Fruit fly (Drosophila melanogaster): ENCODE measurements around the gene Eig71Ee.

- TF ChIP-seq kay (GFP tag; ENCODE audit: borderline replicate concordance) (peak; percentile 23), Crg-1 (GFP tag; optimal IDR thresholded peaks at IDR 0.05) (no peak), cic (GFP tag; optimal IDR thresholded peaks at IDR 0.05) (no peak), CG11617 (GFP tag; optimal IDR thresholded peaks at IDR 0.05) (no peak), ovo (GFP tag; optimal IDR thresholded peaks at IDR 0.05) (no peak), CG7045 (GFP tag; optimal IDR thresholded peaks at IDR 0.05) (no peak), pad (GFP tag; optimal IDR thresholded peaks at IDR 0.05) (no peak), CG7101 (tag; optimal IDR thresholded peaks at IDR 0.05) (peak; percentile 5), Clk (GFP tag; optimal IDR thresholded peaks at IDR 0.05) (no peak), toe (GFP tag; optimal IDR thresholded peaks at IDR 0.05) (no peak), CG33017 (tag; optimal IDR thresholded peaks at IDR 0.05) (no peak)
Observed at dm6 chr3L:15632653-15633052, 23.2 kb downstream of the Eig71Ee start.
